Worm (Caenorhabditis elegans): ENCODE data around the gene nlp-80.

The nlp-80 gene

DNA sequence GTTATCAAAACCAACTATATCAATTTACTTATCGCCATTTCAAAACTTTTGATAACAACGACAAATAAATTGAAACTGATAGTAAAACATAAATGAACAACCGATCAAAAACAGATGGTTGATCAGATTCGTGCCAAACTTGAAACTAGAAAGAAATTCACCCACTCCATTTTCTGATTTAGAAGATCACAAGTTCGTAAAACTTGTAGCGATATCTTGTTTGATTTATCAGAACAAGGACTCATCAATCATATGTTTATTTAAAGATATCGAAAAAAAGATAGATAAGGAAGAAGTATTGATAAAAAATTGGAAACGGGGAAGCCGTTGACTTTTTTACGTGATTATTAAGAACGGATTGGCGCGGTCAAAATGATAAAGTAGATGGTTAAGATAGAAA is 21.7 kb upstream of the nlp-80 start:
- TF ChIP-seq elt-2 (tag; optimal IDR thresholded peaks at IDR 0.05) (peak; percentile 98), ceh-22 (tag; optimal IDR thresholded peaks at IDR 0.05) (no peak), gmeb-2 (tag; optimal IDR thresholded peaks at IDR 0.05) (no peak), pat-9 (tag; optimal IDR thresholded peaks at IDR 0.05) (no peak)

DNA sequence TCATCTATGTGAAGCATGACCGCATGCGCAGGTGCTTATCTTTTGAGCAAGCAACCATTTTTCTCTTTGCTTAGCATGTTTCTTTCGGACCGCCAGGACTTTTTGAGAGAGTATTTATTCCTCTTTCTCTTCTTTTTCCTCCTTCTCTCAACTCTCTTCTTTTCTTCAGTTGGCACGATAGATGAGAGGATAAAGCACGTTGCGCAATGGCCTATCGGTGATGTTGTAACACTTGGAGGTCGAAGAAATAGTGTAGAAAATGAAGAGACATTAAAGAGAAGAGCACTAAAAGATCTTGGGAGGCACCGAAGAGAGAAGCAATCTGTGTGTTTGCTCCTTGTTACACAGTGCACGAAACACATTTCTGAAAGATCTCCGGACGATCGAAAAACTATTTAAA is 18.3 kb upstream of the nlp-80 start:
- no peak for TF ChIP-seq mec-3 (tag; optimal IDR thresholded peaks at IDR 0.05; ENCODE audit: borderline replicate concordance)
- no peak for TF ChIP-seq fkh-10 (GFP tag; optimal IDR thresholded peaks at IDR 0.05)
- no peak for TF ChIP-seq ceh-30 (tag; optimal IDR thresholded peaks at IDR 0.05)
- no peak for TF ChIP-seq pag-3 (tag; optimal IDR thresholded peaks at IDR 0.05; ENCODE audit: borderline replicate concordance)
- TF ChIP-seq K02D7.2 (tag; optimal IDR thresholded peaks at IDR 0.05), result no peak
- no peak for TF ChIP-seq ztf-16 (tag; optimal IDR thresholded peaks at IDR 0.05)
- no peak for TF ChIP-seq pha-4 (tag; optimal IDR thresholded peaks at IDR 0.05)
- TF ChIP-seq sox-2 (GFP tag; IDR thresholded peaks at IDR 0.05), result no peak
- TF ChIP-seq ets-4 (tag; optimal IDR thresholded peaks at IDR 0.05), result peak; percentile 1
- no peak for TF ChIP-seq ceh-9 (tag; optimal IDR thresholded peaks at IDR 0.05)
- TF ChIP-seq Y22D7AL.16 (tag; optimal IDR thresholded peaks at IDR 0.05), result no peak
- no peak for TF ChIP-seq ceh-48 (tag; optimal IDR thresholded peaks at IDR 0.05)
- no peak for TF ChIP-seq npax-4 (tag; optimal IDR thresholded peaks at IDR 0.05)
- peak; percentile 3 for TF ChIP-seq ref-2 (tag; optimal IDR thresholded peaks at IDR 0.05)
- TF ChIP-seq ceh-2 (tag; optimal IDR thresholded peaks at IDR 0.05), result peak; percentile 27
- TF ChIP-seq hlh-8 (tag; optimal IDR thresholded peaks at IDR 0.05), result no peak
- no peak for TF ChIP-seq dve-1 (tag; optimal IDR thresholded peaks at IDR 0.05)
- TF ChIP-seq gmeb-2 (tag; optimal IDR thresholded peaks at IDR 0.05), result no peak
- peak; percentile 16 for TF ChIP-seq F13H6.1 (tag; optimal IDR thresholded peaks at IDR 0.05)
- no peak for TF ChIP-seq zip-5 (tag; optimal IDR thresholded peaks at IDR 0.05)
- peak; percentile 62 for TF ChIP-seq ceh-22 (tag; optimal IDR thresholded peaks at IDR 0.05)
- no peak for TF ChIP-seq hlh-15 (tag; optimal IDR thresholded peaks at IDR 0.05)
- no peak for TF ChIP-seq ceh-6 (GFP tag; optimal IDR thresholded peaks at IDR 0.05)
- peak; percentile 96 for TF ChIP-seq pax-1 (tag; optimal IDR thresholded peaks at IDR 0.05)
- TF ChIP-seq unc-3 (GFP tag; conservative IDR thresholded peaks at IDR 0.05), result no peak
- no peak for TF ChIP-seq unc-3 (tag; optimal IDR thresholded peaks at IDR 0.05)
- TF ChIP-seq pqm-1 (tag; optimal IDR thresholded peaks at IDR 0.05), result no peak
- TF ChIP-seq unc-55 (GFP tag; optimal IDR thresholded peaks at IDR 0.05), result peak; percentile 79
- TF ChIP-seq ahr-1 (tag; optimal IDR thresholded peaks at IDR 0.05), result no peak
- TF ChIP-seq fax-1 (tag; optimal IDR thresholded peaks at IDR 0.05), result no peak
- TF ChIP-seq tbx-2 (tag; optimal IDR thresholded peaks at IDR 0.05), result peak; percentile 65
- no peak for TF ChIP-seq ttx-3 (tag; optimal IDR thresholded peaks at IDR 0.05)
- TF ChIP-seq eyg-1 (tag; optimal IDR thresholded peaks at IDR 0.05), result no peak
- TF ChIP-seq ceh-14 (tag; optimal IDR thresholded peaks at IDR 0.05), result no peak
- no peak for TF ChIP-seq C08G9.2 (tag; optimal IDR thresholded peaks at IDR 0.05)
- TF ChIP-seq ama-1 (optimal IDR thresholded peaks at IDR 0.05), result no peak
- peak; percentile 53 for TF ChIP-seq ceh-31 (tag; optimal IDR thresholded peaks at IDR 0.05)
- TF ChIP-seq unc-42 (tag; optimal IDR thresholded peaks at IDR 0.05), result no peak
- no peak for TF ChIP-seq K09A11.1 (tag; optimal IDR thresholded peaks at IDR 0.05; ENCODE audit: insufficient read depth)
- TF ChIP-seq pros-1 (tag; optimal IDR thresholded peaks at IDR 0.05), result no peak
- no peak for TF ChIP-seq unc-86 (tag; optimal IDR thresholded peaks at IDR 0.05)
- no peak for TF ChIP-seq madf-2 (tag; optimal IDR thresholded peaks at IDR 0.05)
- TF ChIP-seq rnt-1 (tag; optimal IDR thresholded peaks at IDR 0.05), result peak; percentile 72
- TF ChIP-seq hlh-13 (GFP tag; optimal IDR thresholded peaks at IDR 0.05), result no peak
- TF ChIP-seq nfya-1 (tag; optimal IDR thresholded peaks at IDR 0.05), result peak; percentile 74
- no peak for TF ChIP-seq ceh-45 (GFP tag; IDR thresholded peaks at IDR 0.05)
- no peak for TF ChIP-seq syd-9 (tag; optimal IDR thresholded peaks at IDR 0.05)
- no peak for TF ChIP-seq hlh-30 (tag; optimal IDR thresholded peaks at IDR 0.05; ENCODE audit: insufficient read depth)
- no peak for TF ChIP-seq hlh-6 (tag; optimal IDR thresholded peaks at IDR 0.05)
- no peak for TF ChIP-seq ceh-19 (GFP tag; optimal IDR thresholded peaks at IDR 0.05)
- peak; percentile 88 for TF ChIP-seq ceh-18 (tag; optimal IDR thresholded peaks at IDR 0.05)

Measured in whole organism, late embryonic.